Fruit fly (Drosophila melanogaster): ENCODE results near the gene CG46397.

DNA sequence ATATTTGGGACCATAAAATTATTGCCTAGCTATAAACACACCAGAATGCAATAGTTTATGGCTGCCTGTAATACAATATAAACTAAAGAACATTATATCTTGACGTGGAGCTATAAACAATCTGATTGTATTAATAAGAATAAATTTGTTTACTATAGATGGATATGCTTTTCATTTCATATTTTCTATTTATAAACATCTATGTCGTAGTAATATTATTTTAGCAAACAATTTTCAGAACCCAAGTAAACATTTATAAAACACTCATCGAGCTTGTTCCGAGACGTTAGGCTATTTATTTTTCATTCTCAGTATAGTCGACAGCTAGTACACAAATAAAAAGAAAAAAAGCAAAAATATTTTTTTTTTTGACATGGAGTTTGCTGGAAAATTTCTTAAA, 33.3 kb downstream of the CG46397 start, which contains the start of gene CG18662:
- no peak for TF ChIP-seq pan (optimal IDR thresholded peaks at IDR 0.05)
- no peak for TF ChIP-seq psq (optimal IDR thresholded peaks at IDR 0.05)
- no peak for TF ChIP-seq CG8478 (optimal IDR thresholded peaks at IDR 0.05)
- TF ChIP-seq usp (GFP tag; optimal IDR thresholded peaks at IDR 0.05), result no peak
